Worm (Caenorhabditis elegans): ENCODE data around the gene srx-34.

The srx-34 gene

ce11 chrV:7140368-7140767 lies 20.3 kb upstream of the srx-34 start:
- TF ChIP-seq nhr-28 (tag; optimal IDR thresholded peaks at IDR 0.05) = peak; percentile 64
- no peak for TF ChIP-seq spr-3 (GFP tag; optimal IDR thresholded peaks at IDR 0.05)
- peak in 1 of 2 experiments; percentile 91 for TF ChIP-seq unc-62 (GFP tag; optimal IDR thresholded peaks at IDR 0.05 in 1 of 2)
- no peak for TF ChIP-seq unc-62 (tag; optimal IDR thresholded peaks at IDR 0.05)

DNA sequence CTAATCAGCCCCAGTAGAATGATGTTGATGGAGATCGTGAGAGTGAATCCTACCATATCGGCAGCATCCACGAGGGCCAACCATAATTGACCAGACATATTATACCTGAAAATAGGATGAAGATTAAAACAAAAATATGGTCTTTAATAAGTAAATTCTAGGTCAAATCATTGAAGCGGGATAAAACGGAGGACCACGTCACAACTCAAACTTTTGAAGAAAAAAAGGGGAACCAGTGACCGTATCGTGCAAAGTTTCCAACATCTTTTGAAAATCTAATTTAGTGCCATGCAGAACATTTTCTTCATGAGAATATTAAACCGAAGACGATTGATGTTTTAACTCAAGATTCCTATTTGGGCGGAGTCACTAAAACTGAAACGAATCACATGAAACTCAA lies 18.3 kb upstream of the srx-34 start, which contains the start of gene str-112:
Gene str-112 (minus strand): TSS at position 101 of the 400 bp plus-strand sequence.
- TF ChIP-seq ceh-32 (tag; optimal IDR thresholded peaks at IDR 0.05; ENCODE audit: poor library complexity) (no peak), dmd-6 (GFP tag; IDR thresholded peaks at IDR 0.05) (no peak), gei-8 (GFP tag; optimal IDR thresholded peaks at IDR 0.05) (no peak), hlh-11 (tag; optimal IDR thresholded peaks at IDR 0.05) (no peak), ceh-62 (tag; optimal IDR thresholded peaks at IDR 0.05) (no peak), arid-1 (GFP tag; conservative IDR thresholded peaks at IDR 0.05) (no peak), duxl-1 (tag; optimal IDR thresholded peaks at IDR 0.05; ENCODE audit: poor library complexity) (no peak), dpl-1 (GFP tag; optimal IDR thresholded peaks at IDR 0.05) (no peak), Y75B8A.6 (GFP tag; IDR thresholded peaks at IDR 0.05) (no peak), unc-39 (tag; optimal IDR thresholded peaks at IDR 0.05) (no peak), nhr-102 (tag; optimal IDR thresholded peaks at IDR 0.05) (no peak), snpc-1.2 (GFP tag; IDR thresholded peaks at IDR 0.05) (no peak), mes-2 (tag; optimal IDR thresholded peaks at IDR 0.05; ENCODE audit: poor library complexity, severe bottlenecking) (no peak), madf-5 (GFP tag; IDR thresholded peaks at IDR 0.05) (no peak)

ce11 chrV:7136859-7137258 lies 16.8 kb upstream of the srx-34 start:
- TF ChIP-seq ceh-20 (GFP tag; IDR thresholded peaks at IDR 0.05) (no peak), unc-62 (GFP tag; optimal IDR thresholded peaks at IDR 0.05 in 1 of 2) (peak in 1 of 2 experiments; percentile 94), unc-62 (tag; optimal IDR thresholded peaks at IDR 0.05) (no peak), ztf-11 (tag; optimal IDR thresholded peaks at IDR 0.05) (no peak)

- TF ChIP-seq spr-3 (GFP tag; optimal IDR thresholded peaks at IDR 0.05) = no peak
- TF ChIP-seq nhr-28 (tag; optimal IDR thresholded peaks at IDR 0.05) = no peak
Observed at ce11 chrV:7133963-7134362, 13.9 kb upstream of the srx-34 start, which contains the start of gene F10D2.16. Gene F10D2.16 (plus strand): TSS chrV:7134263.

- TF ChIP-seq arid-1 (GFP tag; conservative IDR thresholded peaks at IDR 0.05) = no peak
- no peak for TF ChIP-seq zip-2 (tag; optimal IDR thresholded peaks at IDR 0.05)
- no peak for TF ChIP-seq mdl-1 (tag; optimal IDR thresholded peaks at IDR 0.05)
- no peak for TF ChIP-seq ctbp-1 (GFP tag; IDR thresholded peaks at IDR 0.05)
- TF ChIP-seq ceh-28 (tag; optimal IDR thresholded peaks at IDR 0.05) = no peak
- TF ChIP-seq ztf-7 (tag; optimal IDR thresholded peaks at IDR 0.05) = no peak
- TF ChIP-seq sdz-12 (GFP tag; optimal IDR thresholded peaks at IDR 0.05) = no peak
- TF ChIP-seq zip-11 (GFP tag; IDR thresholded peaks at IDR 0.05) = no peak
- TF ChIP-seq skn-1 (tag; optimal IDR thresholded peaks at IDR 0.05) = no peak
- TF ChIP-seq ceh-32 (tag; optimal IDR thresholded peaks at IDR 0.05; ENCODE audit: poor library complexity) = no peak
- no peak for TF ChIP-seq T20F7.1 (GFP tag; optimal IDR thresholded peaks at IDR 0.05)
- TF ChIP-seq F37D6.2 (tag; optimal IDR thresholded peaks at IDR 0.05) = no peak
Observed at ce11 chrV:7132248-7132647, 12.2 kb upstream of the srx-34 start, which contains the start of gene sre-10. Gene sre-10 (plus strand): TSS chrV:7132548.

ce11 chrV:7130974-7131373 lies 10.9 kb upstream of the srx-34 start, which contains the start of gene srx-36:
Gene srx-36 (minus strand): TSS chrV:7131074.
- no peak for TF ChIP-seq nhr-111 (GFP tag; optimal IDR thresholded peaks at IDR 0.05)
- no peak for TF ChIP-seq zfp-2 (tag; optimal IDR thresholded peaks at IDR 0.05)
- no peak for TF ChIP-seq ceh-28 (tag; optimal IDR thresholded peaks at IDR 0.05)
- TF ChIP-seq mep-1 (tag; optimal IDR thresholded peaks at IDR 0.05) = no peak
- TF ChIP-seq F37D6.2 (tag; optimal IDR thresholded peaks at IDR 0.05) = no peak
- no peak for TF ChIP-seq nhr-76 (tag; optimal IDR thresholded peaks at IDR 0.05)

All from whole organism, L4 larva.